Fruit fly (Drosophila melanogaster) whole organism, embryonic: ENCODE data around the gene CG45490.

Experiments used
- Adf1 ChIP-seq: fragments of 200-800 bp; sonication (Bioruptor generic); IDR thresholded peaks from 2 replicates; pipeline ENCODE4 v1.3.6; 2022; ENCODE audit warnings: missing biosample characterization, missing genetic modification characterization
- CG11456 ChIP-seq: fragments of 200-800 bp; sonication (Bioruptor generic); IDR thresholded peaks from 3 replicates; pipeline ENCODE4 v1.3.6; 2022; ENCODE audit warnings: missing biosample characterization, missing genetic modification characterization
- CG11560 ChIP-seq: fragments of 200-800 bp; sonication (Bioruptor generic); IDR thresholded peaks from 3 replicates; pipeline ENCODE4 v1.3.6; 2022; ENCODE audit warnings: missing biosample characterization, missing genetic modification characterization
- CG12299 ChIP-seq: fragments of 200-800 bp; sonication (Bioruptor generic); optimal IDR thresholded peaks from 2 replicates; lab custom pipeline; 2018; ENCODE audit warnings: missing biosample characterization, mild to moderate bottlenecking, missing genetic modification characterization
- CG12769 ChIP-seq: fragments of 200-800 bp; sonication (Bioruptor generic); optimal IDR thresholded peaks from 2 replicates; lab custom pipeline; 2019; ENCODE audit warnings: missing biosample characterization, mild to moderate bottlenecking, missing genetic modification characterization, moderate library complexity
- CG13775 ChIP-seq: fragments of 200-800 bp; sonication (Bioruptor generic); optimal IDR thresholded peaks from 3 replicates; lab custom pipeline; 2017; ENCODE audit warnings: missing biosample characterization, mild to moderate bottlenecking, missing genetic modification characterization
- CG15479 ChIP-seq: fragments of 200-800 bp; sonication (Bioruptor generic); optimal IDR thresholded peaks from 3 replicates; lab custom pipeline; 2019; ENCODE audit warnings: missing biosample characterization, mild to moderate bottlenecking, missing genetic modification characterization, moderate library complexity
- CG17612 ChIP-seq: fragments of 200-800 bp; sonication (Bioruptor generic); IDR thresholded peaks from 2 replicates; pipeline ENCODE4 v1.3.6; 2022; ENCODE audit warnings: missing biosample characterization, missing genetic modification characterization
- CG17829 ChIP-seq: fragments of 200-800 bp; optimal IDR thresholded peaks from 2 replicates; lab custom pipeline; 2019; ENCODE audit warnings: missing biosample characterization, mild to moderate bottlenecking, missing genetic modification characterization, moderate library complexity
- CG18599 ChIP-seq: fragments of 200-800 bp; sonication (Bioruptor generic); optimal IDR thresholded peaks from 3 replicates; lab custom pipeline; 2017; ENCODE audit warnings: missing biosample characterization, missing genetic modification characterization, mild to moderate bottlenecking, moderate library complexity, missing genetic modification reagents
- CG18764 ChIP-seq: fragments of 200-800 bp; sonication (Bioruptor generic); optimal IDR thresholded peaks from 3 replicates; lab custom pipeline; 2016; ENCODE audit warnings: missing biosample characterization, missing genetic modification characterization
- CG2120 ChIP-seq: fragments of 200-800 bp; sonication (Bioruptor generic); optimal IDR thresholded peaks from 3 replicates; lab custom pipeline; 2016; ENCODE audit warnings: missing biosample characterization, missing genetic modification characterization
- CG30403 ChIP-seq: fragments of 200-800 bp; sonication (Bioruptor generic); optimal IDR thresholded peaks from 3 replicates; lab custom pipeline; 2016; ENCODE audit warnings: missing biosample characterization, missing genetic modification characterization
- CG34376 ChIP-seq: fragments of 200-800 bp; sonication (Bioruptor generic); optimal IDR thresholded peaks from 2 replicates; lab custom pipeline; 2018; ENCODE audit warnings: missing biosample characterization, mild to moderate bottlenecking, missing genetic modification characterization
- CG4360 ChIP-seq: fragments of 200-800 bp; sonication (Bioruptor generic); IDR thresholded peaks from 2 replicates; pipeline ENCODE4 v1.3.6; 2022; ENCODE audit warnings: missing biosample characterization, missing genetic modification characterization
- CG6254 ChIP-seq: fragments of 200-800 bp; sonication (Bioruptor generic); optimal IDR thresholded peaks from 3 replicates; lab custom pipeline; 2017; ENCODE audit warnings: mild to moderate bottlenecking, missing biosample characterization, missing genetic modification reagents, missing genetic modification characterization
- CG8765 ChIP-seq: fragments of 200-800 bp; sonication (Bioruptor generic); IDR thresholded peaks from 2 replicates; pipeline ENCODE4 v1.3.6; 2022; ENCODE audit warnings: missing biosample characterization, missing genetic modification characterization
- CG8924 ChIP-seq: fragments of 200-800 bp; optimal IDR thresholded peaks from 3 replicates; lab custom pipeline; 2019; ENCODE audit warnings: missing biosample characterization, mild to moderate bottlenecking, missing genetic modification characterization, moderate library complexity
- D19B ChIP-seq: fragments of 200-800 bp; sonication (Bioruptor generic); optimal IDR thresholded peaks from 2 replicates; lab custom pipeline; 2017; ENCODE audit warnings: missing biosample characterization, mild to moderate bottlenecking, missing genetic modification characterization
- Dek ChIP-seq: fragments of 200-800 bp; sonication (Bioruptor generic); optimal IDR thresholded peaks from 3 replicates; lab custom pipeline; 2019; ENCODE audit warnings: missing biosample characterization, mild to moderate bottlenecking, missing genetic modification characterization, moderate library complexity
- GATAe ChIP-seq: fragments of 200-800 bp; sonication (Bioruptor generic); conservative IDR thresholded peaks from 2 replicates; pipeline ENCODE4 v1.3.6; 2022; ENCODE audit warnings: missing biosample characterization, missing genetic modification characterization
- HHEX ChIP-seq: fragments of 200-800 bp; sonication (Bioruptor generic); optimal IDR thresholded peaks from 3 replicates; lab custom pipeline; 2017; ENCODE audit warnings: missing biosample characterization, mild to moderate bottlenecking, missing genetic modification characterization, missing genetic modification reagents
- HmgD ChIP-seq: fragments of 200-800 bp; sonication (Bioruptor generic); optimal IDR thresholded peaks from 3 replicates; lab custom pipeline; 2016; ENCODE audit warnings: missing biosample characterization, missing genetic modification characterization
- Jarid2 ChIP-seq: fragments of 200-800 bp; sonication (Bioruptor generic); optimal IDR thresholded peaks from 3 replicates; lab custom pipeline; 2017; ENCODE audit warnings: mild to moderate bottlenecking, missing biosample characterization, missing genetic modification reagents, missing genetic modification characterization
- Lpt ChIP-seq: fragments of >200 bp; optimal IDR thresholded peaks from 2 replicates; lab custom pipeline; 2018; ENCODE audit warnings: missing biosample characterization, missing genetic modification characterization
- MTF-1 ChIP-seq: fragments of 200-800 bp; sonication (Bioruptor generic); optimal IDR thresholded peaks from 2 replicates; lab custom pipeline; 2018; ENCODE audit warnings: missing biosample characterization, mild to moderate bottlenecking, missing genetic modification characterization, borderline replicate concordance
- NC2β ChIP-seq: fragments of 200-800 bp; sonication (Bioruptor generic); optimal IDR thresholded peaks from 2 replicates; lab custom pipeline; 2016; ENCODE audit warnings: missing biosample characterization, missing genetic modification characterization
- Ptx1 ChIP-seq: fragments of 200-800 bp; sonication (Bioruptor generic); IDR thresholded peaks from 2 replicates; pipeline ENCODE4 v1.3.6; 2022; ENCODE audit warnings: missing biosample characterization, missing genetic modification characterization
- Sry-δ ChIP-seq: fragments of 200-800 bp; sonication (Bioruptor generic); optimal IDR thresholded peaks from 2 replicates; lab custom pipeline; 2016; ENCODE audit warnings: missing biosample characterization, missing genetic modification characterization
- Tbp ChIP-seq: fragments of >200 bp; optimal IDR thresholded peaks from 2 replicates; lab custom pipeline; 2018; ENCODE audit warnings: missing biosample characterization, missing genetic modification characterization
- Trl ChIP-seq, 3 experiments: fragments of >200 bp in 2 of 3; fragments of 200-800 bp in 1 of 3; sonication (Bioruptor generic) in 1 of 3; optimal IDR thresholded peaks; 2 replicates in 1 of 3; 3 replicates in 2 of 3; lab custom pipeline; 2016 to 2017; ENCODE audit warnings: missing biosample characterization in 1 of 3, missing genetic modification characterization in 1 of 3
- crp ChIP-seq, 2 experiments: fragments of 200-800 bp; sonication (Bioruptor generic); optimal IDR thresholded peaks; 2 replicates in 1 of 2; 3 replicates in 1 of 2; lab custom pipeline; 2017; ENCODE audit warnings: missing biosample characterization in 2 of 2, missing genetic modification characterization in 2 of 2, mild to moderate bottlenecking in 1 of 2, moderate library complexity in 1 of 2
- cwo ChIP-seq: fragments of 200-800 bp; sonication (Bioruptor generic); optimal IDR thresholded peaks from 3 replicates; lab custom pipeline; 2017; ENCODE audit warnings: missing biosample characterization, missing genetic modification characterization, mild to moderate bottlenecking, moderate library complexity, missing genetic modification reagents
- eyg ChIP-seq: fragments of 200-800 bp; sonication (Bioruptor generic); optimal IDR thresholded peaks from 3 replicates; lab custom pipeline; 2016; ENCODE audit warnings: missing biosample characterization, missing genetic modification characterization
- fru ChIP-seq: fragments of >200 bp; optimal IDR thresholded peaks from 2 replicates; lab custom pipeline; 2017
- gem ChIP-seq: fragments of 200-800 bp; sonication (Bioruptor generic); optimal IDR thresholded peaks from 2 replicates; lab custom pipeline; 2019; ENCODE audit warnings: missing biosample characterization, mild to moderate bottlenecking, missing genetic modification characterization, moderate library complexity
- hbn ChIP-seq: fragments of 200-800 bp; sonication (Bioruptor generic); IDR thresholded peaks from 2 replicates; pipeline ENCODE4 v1.3.6; 2022; ENCODE audit warnings: missing biosample characterization, missing genetic modification characterization; ENCODE audit not compliant: partially characterized antibody
- hkb ChIP-seq, 2 experiments: fragments of 200-800 bp in 1 of 2; fragments of >200 bp in 1 of 2; sonication (Bioruptor generic) in 1 of 2; IDR thresholded peaks in 1 of 2; optimal IDR thresholded peaks in 1 of 2; 2 replicates each; pipeline versions ENCODE4 v1.3.6 to Lab custom; 2017 to 2022; ENCODE audit warnings: missing biosample characterization in 1 of 2, missing genetic modification characterization in 1 of 2
- insv ChIP-seq, 2 experiments: fragments of 200-800 bp; sonication (Bioruptor generic); optimal IDR thresholded peaks; 3 replicates each; lab custom pipeline; 2016 to 2018; ENCODE audit warnings: missing biosample characterization in 2 of 2, missing genetic modification characterization in 2 of 2
- kni ChIP-seq: fragments of 200-800 bp; sonication (Bioruptor generic); optimal IDR thresholded peaks from 3 replicates; lab custom pipeline; 2017; ENCODE audit warnings: mild to moderate bottlenecking, missing biosample characterization, missing genetic modification reagents, missing genetic modification characterization
- mam ChIP-seq: fragments of 200-800 bp; sonication (Bioruptor generic); optimal IDR thresholded peaks from 3 replicates; lab custom pipeline; 2016; ENCODE audit warnings: missing biosample characterization, missing genetic modification characterization
- nmo ChIP-seq: fragments of 200-800 bp; sonication (Bioruptor generic); optimal IDR thresholded peaks from 2 replicates; lab custom pipeline; 2018; ENCODE audit warnings: missing biosample characterization, mild to moderate bottlenecking, missing genetic modification characterization, moderate library complexity
- oc ChIP-seq: fragments of 200-800 bp; sonication (Bioruptor generic); optimal IDR thresholded peaks from 2 replicates; lab custom pipeline; 2018; ENCODE audit warnings: missing biosample characterization, mild to moderate bottlenecking, missing genetic modification characterization, moderate library complexity
- onecut ChIP-seq: fragments of 200-800 bp; sonication (Bioruptor generic); IDR thresholded peaks from 2 replicates; pipeline ENCODE4 v1.3.6; 2022; ENCODE audit warnings: missing biosample characterization, missing genetic modification characterization
- phol ChIP-seq: fragments of 200-800 bp; sonication (Bioruptor generic); optimal IDR thresholded peaks from 3 replicates; lab custom pipeline; 2018; ENCODE audit warnings: missing biosample characterization, mild to moderate bottlenecking, missing genetic modification characterization, moderate library complexity
- pros ChIP-seq: fragments of 200-800 bp; sonication (Bioruptor generic); optimal IDR thresholded peaks from 3 replicates; lab custom pipeline; 2019; ENCODE audit warnings: missing biosample characterization, mild to moderate bottlenecking, missing genetic modification characterization, moderate library complexity
- sr ChIP-seq: fragments of 200-800 bp; sonication (Bioruptor generic); IDR thresholded peaks from 3 replicates; pipeline ENCODE4 v1.3.6; 2022; ENCODE audit warnings: missing biosample characterization, missing genetic modification characterization
- ttk ChIP-seq: fragments of 200-800 bp; sonication (Bioruptor generic); IDR thresholded peaks from 2 replicates; pipeline ENCODE4 v2.1.2; 2022; ENCODE audit warnings: missing biosample characterization, missing genetic modification characterization
- unpg ChIP-seq: fragments of 200-800 bp; sonication (Bioruptor generic); optimal IDR thresholded peaks from 3 replicates; lab custom pipeline; 2018; ENCODE audit warnings: missing biosample characterization, mild to moderate bottlenecking, missing genetic modification characterization, moderate library complexity
- zf30C ChIP-seq: fragments of 200-800 bp; sonication (Bioruptor generic); optimal IDR thresholded peaks from 3 replicates; lab custom pipeline; 2018; ENCODE audit warnings: missing biosample characterization, mild to moderate bottlenecking, missing genetic modification characterization

CG45490 gene

DNA sequence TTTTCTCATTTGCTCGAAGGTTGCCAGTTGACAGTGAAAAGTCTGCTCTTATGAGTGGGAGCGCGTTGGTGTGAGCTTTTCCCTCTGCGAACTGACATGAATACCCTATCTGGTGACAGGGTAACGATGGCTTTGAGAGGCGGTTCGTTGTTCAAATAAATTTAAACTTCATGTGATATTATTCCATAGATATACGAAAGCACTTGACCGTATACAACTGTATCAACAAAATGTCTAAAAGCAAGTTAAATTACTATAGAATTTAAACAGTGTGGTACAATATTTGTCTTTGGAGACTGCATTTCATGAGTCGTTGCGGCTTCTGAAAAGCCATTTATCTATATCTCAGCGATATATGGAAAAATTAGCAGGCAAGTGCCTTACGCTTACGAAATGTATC, 30.1 kb upstream of the CG45490 start (continued):
- TF ChIP-seq CG8924 (tag; lab: Kevin White, UChicago), result no peak
- no peak for TF ChIP-seq CG13775 (GFP tag; lab: Kevin White, UChicago)
- TF ChIP-seq pros (GFP tag; lab: Kevin White, UChicago), result no peak
- TF ChIP-seq mam (GFP tag; lab: Kevin White, UChicago), result peak; percentile 64
- TF ChIP-seq CG11560 (tag; lab: Robert Waterston, UW), result peak; percentile 50; the same call in 1 of the 3 replicates
- peak; percentile 39 for TF ChIP-seq Dek (tag; lab: Kevin White, UChicago)
- TF ChIP-seq MTF-1 (GFP tag; lab: Kevin White, UChicago), result no peak
- TF ChIP-seq Lpt (GFP tag; lab: Kevin White, UChicago), result no peak
- peak; percentile 71 for TF ChIP-seq CG2120 (GFP tag; lab: Kevin White, UChicago)
- TF ChIP-seq CG30403, result peak; percentile 41
- TF ChIP-seq gem (tag; lab: Kevin White, UChicago), result peak; percentile 70
- TF ChIP-seq Trl (optimal IDR thresholded peaks at IDR 0.05; lab: Kevin White, UChicago), result no peak
- peak; percentile 10 for TF ChIP-seq Trl (GFP tag; optimal IDR thresholded peaks at IDR 0.05; lab: Kevin White, UChicago)
- 0 out of 3 replicates have a peak, but pooled peaks have one; percentile 12 for TF ChIP-seq sr
- TF ChIP-seq unpg, result peak; percentile 53
- no peak for TF ChIP-seq CG15479 (GFP tag; lab: Kevin White, UChicago)
- no peak for TF ChIP-seq hkb (optimal IDR thresholded peaks at IDR 0.05; lab: Kevin White, UChicago)
- no peak for TF ChIP-seq hkb (GFP tag; IDR thresholded peaks at IDR 0.05; lab: Robert Waterston, UW)
- peak; percentile 39; the same call in 1 of the 2 replicates for TF ChIP-seq Ptx1
- no peak for TF ChIP-seq insv (GFP tag; optimal IDR thresholded peaks at IDR 0.05; lab: Kevin White, UChicago)
- no peak for TF ChIP-seq crp (GFP tag; optimal IDR thresholded peaks at IDR 0.05; lab: Kevin White, UChicago)
- TF ChIP-seq CG8765 (GFP tag; lab: Robert Waterston, UW), result no peak
- no peak for TF ChIP-seq CG11456
- TF ChIP-seq oc (tag; lab: Kevin White, UChicago), result no peak
- no peak for TF ChIP-seq zf30C (GFP tag; lab: Kevin White, UChicago)
- TF ChIP-seq CG4360 (GFP tag; lab: Robert Waterston, UW), result no peak
- no peak for TF ChIP-seq CG18764
- no peak for TF ChIP-seq phol (tag; lab: Kevin White, UChicago)
- TF ChIP-seq CG18599 (GFP tag; lab: Kevin White, UChicago), result peak; percentile 22
- peak; percentile 57 for TF ChIP-seq CG12769 (tag; lab: Kevin White, UChicago)
- no peak for TF ChIP-seq eyg (GFP tag; lab: Kevin White, UChicago)
- peak; percentile 20; the same call in 1 of the 2 replicates for TF ChIP-seq ttk (GFP tag; lab: Robert Waterston, UW)
- no peak for TF ChIP-seq CG17829 (tag; lab: Kevin White, UChicago)
- no peak for TF ChIP-seq Sry-δ (GFP tag; lab: Kevin White, UChicago)
- TF ChIP-seq CG12299 (tag; lab: Kevin White, UChicago), result no peak
- TF ChIP-seq cwo, result no peak
- peak; percentile 14 for TF ChIP-seq HHEX (GFP tag; lab: Kevin White, UChicago)
- no peak for TF ChIP-seq NC2β
- no peak for TF ChIP-seq CG17612 (GFP tag; lab: Robert Waterston, UW)
- TF ChIP-seq nmo (GFP tag; lab: Kevin White, UChicago), result peak; percentile 42
- peak; percentile 11; the same call in 1 of the 2 replicates for TF ChIP-seq onecut
- TF ChIP-seq D19B, result no peak
- no peak for TF ChIP-seq Tbp (GFP tag; lab: Kevin White, UChicago)
- TF ChIP-seq fru (lab: Kevin White, UChicago), result no peak
- peak; percentile 37; the same call in 1 of the 2 replicates for TF ChIP-seq Adf1 (GFP tag; lab: Robert Waterston, UW)
- TF ChIP-seq GATAe (GFP tag; lab: Robert Waterston, UW), result no peak
- no peak for TF ChIP-seq HmgD (GFP tag; lab: Kevin White, UChicago)
- no peak for TF ChIP-seq CG6254 (GFP tag; lab: Kevin White, UChicago)
- TF ChIP-seq hbn (GFP tag; lab: Robert Waterston, UW), result no peak
- no peak for TF ChIP-seq CG34376 (GFP tag; lab: Kevin White, UChicago)
- TF ChIP-seq Jarid2 (GFP tag; lab: Kevin White, UChicago), result no peak
- no peak for TF ChIP-seq kni (GFP tag; lab: Kevin White, UChicago)
